Worm (Caenorhabditis elegans) whole organism, L4 larva: Measurements from ENCODE around the gene nas-4.
A peak's percentile ranks its signal among the peaks of the same experiment; 100 is the strongest.

Experiments used
- F49E8.2 ChIP-seq: sonication (generic microtip); optimal IDR thresholded peaks from 2 replicates; lab custom pipeline; 2016; ENCODE audit warnings: missing compliant biosample characterization, mild to moderate bottlenecking, missing genetic modification characterization, borderline replicate concordance
- R02D3.7 ChIP-seq: fragments of 150-350 bp; sonication (generic microtip); optimal IDR thresholded peaks from 3 replicates; lab custom pipeline; 2014; ENCODE audit warnings: missing biosample characterization, missing genetic modification characterization
- T26A8.4 ChIP-seq: fragments of 200-800 bp; sonication (Bioruptor generic); IDR thresholded peaks from 2 replicates; pipeline ENCODE4 v1.3.6; 2022; ENCODE audit warnings: missing genetic modification characterization, missing compliant biosample characterization
- Y105C5A.15 ChIP-seq: fragments of 200-800 bp; sonication (Bioruptor generic); IDR thresholded peaks from 2 replicates; pipeline ENCODE4 v1.3.6; 2022; ENCODE audit warnings: missing genetic modification characterization, missing compliant biosample characterization
- Y48G9A.11 ChIP-seq: fragments of 200-800 bp; sonication (Bioruptor generic); IDR thresholded peaks from 2 replicates; pipeline ENCODE4 v1.3.6; 2022; ENCODE audit warnings: missing genetic modification reagents, missing genetic modification characterization, missing compliant biosample characterization
- Y75B8A.6 ChIP-seq: fragments of 200-800 bp; sonication (Bioruptor generic); IDR thresholded peaks from 2 replicates; pipeline ENCODE4 v1.3.6; 2022; ENCODE audit warnings: missing genetic modification reagents, missing genetic modification characterization, missing compliant biosample characterization
- aha-1 ChIP-seq: fragments of 150-350 bp; peaks from one replicate; lab custom pipeline; 2014; ENCODE audit warnings: missing biosample characterization, missing genetic modification characterization
- aly-2 ChIP-seq: sonication (generic microtip); optimal IDR thresholded peaks from 2 replicates; lab custom pipeline; 2018; ENCODE audit warnings: missing biosample characterization, missing genetic modification characterization
- ama-1 ChIP-seq: fragments of 150-350 bp; optimal IDR thresholded peaks from 2 replicates; lab custom pipeline; 2014; ENCODE audit warnings: inconsistent platforms, mixed read lengths
- arid-1 ChIP-seq: fragments of 200-800 bp; sonication (Bioruptor generic); conservative IDR thresholded peaks from 2 replicates; pipeline ENCODE4 v1.3.6; 2022; ENCODE audit warnings: missing genetic modification reagents, missing genetic modification characterization, missing compliant biosample characterization
- ceh-20 ChIP-seq: fragments of 200-800 bp; sonication (Bioruptor generic); IDR thresholded peaks from 2 replicates; pipeline ENCODE4 v1.3.6; 2022; ENCODE audit warnings: missing genetic modification reagents, missing genetic modification characterization, missing compliant biosample characterization
- ceh-82 ChIP-seq: sonication (generic microtip); optimal IDR thresholded peaks from 2 replicates; lab custom pipeline; 2017; ENCODE audit warnings: missing biosample characterization, missing genetic modification characterization
- ces-1 ChIP-seq: fragments of 150-350 bp; sonication (generic microtip); optimal IDR thresholded peaks from 4 replicates; lab custom pipeline; 2014; ENCODE audit warnings: missing biosample characterization, missing genetic modification reagents, missing genetic modification characterization
- ctbp-1 ChIP-seq: fragments of 200-800 bp; sonication (Bioruptor generic); IDR thresholded peaks from 2 replicates; pipeline ENCODE4 v1.3.6; 2022; ENCODE audit warnings: missing genetic modification reagents, missing genetic modification characterization, missing compliant biosample characterization
- daf-16 ChIP-seq, 3 experiments: sonication (generic microtip); optimal IDR thresholded peaks; 2 replicates each; lab custom pipeline; 2016 to 2017; ENCODE audit warnings: missing genetic modification characterization in 3 of 3, missing genetic modification reagents in 3 of 3, mild to moderate bottlenecking in 2 of 3, missing compliant biosample characterization in 2 of 3, missing biosample characterization in 1 of 3, moderate library complexity in 1 of 3
- daf-8 ChIP-seq: fragments of 200-800 bp; sonication (Bioruptor generic); IDR thresholded peaks from 2 replicates; pipeline ENCODE4 v1.3.6; 2022; ENCODE audit warnings: missing genetic modification characterization, missing compliant biosample characterization
- dmd-8 ChIP-seq: fragments of 200-800 bp; sonication (Bioruptor generic); IDR thresholded peaks from 2 replicates; pipeline ENCODE4 v1.3.6; 2022; ENCODE audit warnings: missing genetic modification characterization, missing compliant biosample characterization
- dmd-9 ChIP-seq: fragments of 200-800 bp; sonication (Bioruptor generic); IDR thresholded peaks from 2 replicates; pipeline ENCODE4 v1.3.6; 2022; ENCODE audit warnings: missing genetic modification reagents, missing genetic modification characterization, missing compliant biosample characterization
- duxl-1 ChIP-seq: sonication (generic microtip); optimal IDR thresholded peaks from 2 replicates; lab custom pipeline; 2016; ENCODE audit warnings: mild to moderate bottlenecking, missing genetic modification characterization, moderate library complexity, missing compliant biosample characterization; ENCODE audit not compliant: poor library complexity
- egl-43 ChIP-seq: fragments of 200-800 bp; sonication (Bioruptor generic); IDR thresholded peaks from 2 replicates; pipeline ENCODE4 v1.3.6; 2022; ENCODE audit warnings: missing genetic modification reagents, missing genetic modification characterization, missing compliant biosample characterization
- fos-1 ChIP-seq: fragments of 150-350 bp; optimal IDR thresholded peaks from 2 replicates; lab custom pipeline; 2014; ENCODE audit warnings: missing biosample characterization, missing genetic modification characterization
- gei-8 ChIP-seq: fragments of 200-800 bp; sonication (Bioruptor generic); optimal IDR thresholded peaks from 2 replicates; lab custom pipeline; 2018; ENCODE audit warnings: mild to moderate bottlenecking, missing genetic modification characterization, missing compliant biosample characterization
- hlh-11 ChIP-seq: fragments of 200-800 bp; sonication (Bioruptor generic); optimal IDR thresholded peaks from 2 replicates; lab custom pipeline; 2018; ENCODE audit warnings: mild to moderate bottlenecking, missing genetic modification characterization, missing compliant biosample characterization
- lim-7 ChIP-seq: fragments of 200-800 bp; sonication (Bioruptor generic); IDR thresholded peaks from 2 replicates; pipeline ENCODE4 v1.3.6; 2022; ENCODE audit warnings: missing genetic modification characterization, missing compliant biosample characterization
- lin-38 ChIP-seq: fragments of 200-800 bp; sonication (Bioruptor generic); IDR thresholded peaks from 2 replicates; pipeline ENCODE4 v1.3.6; 2022; ENCODE audit warnings: missing genetic modification reagents, missing genetic modification characterization, missing compliant biosample characterization
- lsy-2 ChIP-seq, 2 experiments: fragments of 150-350 bp in 1 of 2; sonication (generic microtip) in 1 of 2; optimal IDR thresholded peaks; 2 replicates each; lab custom pipeline; 2014 to 2017; ENCODE audit warnings: missing biosample characterization in 2 of 2, missing genetic modification characterization in 2 of 2
- mdt-29 ChIP-seq: fragments of 200-800 bp; sonication (Bioruptor generic); IDR thresholded peaks from 2 replicates; pipeline ENCODE4 v1.3.6; 2022; ENCODE audit warnings: missing genetic modification reagents, missing genetic modification characterization, missing compliant biosample characterization
- mep-1 ChIP-seq: fragments of 150-350 bp; sonication (generic microtip); optimal IDR thresholded peaks from 3 replicates; lab custom pipeline; 2014; ENCODE audit warnings: missing biosample characterization, missing genetic modification characterization
- mes-2 ChIP-seq: sonication (generic microtip); optimal IDR thresholded peaks from 2 replicates; lab custom pipeline; 2016; ENCODE audit warnings: missing genotype, mild to moderate bottlenecking, missing genetic modification characterization, missing compliant biosample characterization; ENCODE audit not compliant: poor library complexity, severe bottlenecking
- nhr-11 ChIP-seq: fragments of 150-350 bp; optimal IDR thresholded peaks from 2 replicates; lab custom pipeline; 2014; ENCODE audit warnings: missing biosample characterization, missing genetic modification characterization
- nhr-111 ChIP-seq: fragments of 200-800 bp; sonication (Bioruptor generic); optimal IDR thresholded peaks from 2 replicates; lab custom pipeline; 2018; ENCODE audit warnings: mild to moderate bottlenecking, missing genetic modification characterization, missing compliant biosample characterization
- nhr-237 ChIP-seq: sonication (generic microtip); optimal IDR thresholded peaks from 2 replicates; lab custom pipeline; 2017; ENCODE audit warnings: missing biosample characterization, missing genetic modification characterization
- nhr-28 ChIP-seq: fragments of 150-350 bp; optimal IDR thresholded peaks from 2 replicates; lab custom pipeline; 2014; ENCODE audit warnings: missing biosample characterization, missing genetic modification characterization
- nhr-41 ChIP-seq: fragments of 200-800 bp; sonication (Bioruptor generic); IDR thresholded peaks from 2 replicates; pipeline ENCODE4 v1.3.6; 2022; ENCODE audit warnings: missing genetic modification reagents, missing genetic modification characterization, missing compliant biosample characterization
- nhr-48 ChIP-seq: sonication (generic microtip); optimal IDR thresholded peaks from 2 replicates; lab custom pipeline; 2016; ENCODE audit warnings: mild to moderate bottlenecking, missing genetic modification characterization, missing compliant biosample characterization
- nhr-6 ChIP-seq: fragments of 150-350 bp; optimal IDR thresholded peaks from 2 replicates; lab custom pipeline; 2014; ENCODE audit warnings: missing biosample characterization, missing genetic modification characterization
- nhr-77 ChIP-seq: fragments of 150-350 bp; optimal IDR thresholded peaks from 2 replicates; lab custom pipeline; 2014; ENCODE audit warnings: missing biosample characterization, missing genetic modification characterization
- pha-4 ChIP-seq, 2 experiments: fragments of 150-350 bp in 1 of 2; fragments of 200-800 bp in 1 of 2; sonication (Bioruptor generic) in 1 of 2; IDR thresholded peaks in 1 of 2; optimal IDR thresholded peaks in 1 of 2; 2 replicates each; pipeline versions ENCODE4 v1.3.6 to Lab custom; 2014 to 2022; ENCODE audit warnings: missing genetic modification characterization in 2 of 2, missing genetic modification reagents in 2 of 2, missing biosample characterization in 1 of 2, missing compliant biosample characterization in 1 of 2
- php-3 ChIP-seq: fragments of 200-800 bp; sonication (Bioruptor generic); IDR thresholded peaks from 2 replicates; pipeline ENCODE4 v1.3.6; 2022; ENCODE audit warnings: missing genetic modification reagents, missing genetic modification characterization, missing compliant biosample characterization
- saeg-2 ChIP-seq: fragments of 200-800 bp; sonication (Bioruptor generic); IDR thresholded peaks from 2 replicates; pipeline ENCODE4 v1.3.6; 2022; ENCODE audit warnings: missing genetic modification reagents, missing genetic modification characterization, missing compliant biosample characterization
- snpc-1.2 ChIP-seq: fragments of 200-800 bp; sonication (Bioruptor generic); IDR thresholded peaks from 2 replicates; pipeline ENCODE4 v1.3.6; 2022; ENCODE audit warnings: missing genetic modification reagents, missing genetic modification characterization, missing compliant biosample characterization
- snpc-4 ChIP-seq: fragments of 150-350 bp; optimal IDR thresholded peaks from 2 replicates; lab custom pipeline; 2014; ENCODE audit warnings: missing biosample characterization, missing genetic modification characterization
- spr-1 ChIP-seq: sonication (generic microtip); optimal IDR thresholded peaks from 2 replicates; lab custom pipeline; 2016; ENCODE audit warnings: mild to moderate bottlenecking, missing genetic modification characterization, missing compliant biosample characterization
- tra-1 ChIP-seq: fragments of 200-800 bp; sonication (Bioruptor generic); IDR thresholded peaks from 2 replicates; pipeline ENCODE4 v1.3.6; 2022; ENCODE audit warnings: missing genetic modification reagents, missing genetic modification characterization, missing compliant biosample characterization
- vab-7 ChIP-seq: fragments of 200-800 bp; sonication (Bioruptor generic); IDR thresholded peaks from 2 replicates; pipeline ENCODE4 v1.3.6; 2022; ENCODE audit warnings: missing genetic modification reagents, missing genetic modification characterization, missing compliant biosample characterization
- ztf-7 ChIP-seq: fragments of 150-350 bp; optimal IDR thresholded peaks from 2 replicates; lab custom pipeline; 2014; ENCODE audit warnings: missing biosample characterization, missing genetic modification characterization

nas-4 gene

DNA sequence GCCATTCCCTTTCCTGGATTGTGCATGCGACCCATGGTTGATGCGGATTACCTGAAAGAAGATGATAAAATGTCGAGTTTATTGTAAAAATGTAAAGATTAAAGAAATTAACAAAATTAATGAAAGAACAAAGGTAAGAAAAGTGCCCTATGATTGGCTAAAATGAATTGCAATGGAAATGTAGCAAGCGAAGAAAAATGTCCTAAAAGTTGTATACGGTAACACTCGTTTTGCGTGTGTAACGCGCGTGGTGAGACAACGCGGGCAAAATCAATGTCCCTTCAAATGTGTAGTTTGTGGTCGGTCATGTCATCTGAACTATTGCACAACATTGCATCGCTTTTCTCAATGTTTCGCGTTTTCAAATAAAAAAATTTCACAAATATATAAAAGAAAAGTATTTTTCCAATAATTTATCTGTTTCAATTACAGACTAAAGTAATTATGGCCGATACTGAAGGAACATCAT, 40.5 kb downstream of the nas-4 start, which contains the start of the genes rps-13 and nfx-1 (continued):
- TF ChIP-seq nhr-77 (tag; lab: Kevin White, UChicago) (peak; percentile 91), nhr-11 (peak; percentile 80), ztf-7 (tag; lab: Kevin White, UChicago) (peak; percentile 76)

DNA sequence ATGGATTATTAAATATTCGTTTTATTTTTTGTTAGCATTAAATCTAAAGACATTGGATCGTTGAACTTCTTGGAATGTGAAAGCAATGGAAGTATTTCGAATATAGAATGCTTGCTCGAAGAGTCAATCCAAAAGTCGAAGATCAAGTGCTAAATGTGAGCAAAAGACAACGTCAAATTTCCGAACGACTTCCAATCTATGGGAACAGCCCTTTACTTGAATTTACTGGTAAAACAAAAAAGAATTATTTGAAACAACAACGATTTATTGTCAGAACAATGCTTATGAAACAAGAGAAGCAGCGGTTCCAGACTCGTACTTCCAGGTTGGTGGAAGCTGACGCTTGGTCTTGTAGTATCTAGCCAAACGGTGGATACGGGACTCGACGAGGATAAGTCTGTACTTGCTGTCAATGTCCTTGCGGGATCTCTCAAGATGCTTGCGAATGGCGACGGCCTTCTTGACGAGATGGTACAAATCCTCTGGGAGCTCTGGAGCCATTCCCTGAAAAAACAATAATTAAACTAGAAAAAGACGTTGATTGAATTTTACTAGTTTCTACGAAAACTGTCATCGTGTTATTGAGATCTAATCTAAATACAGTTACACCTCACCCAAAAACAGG, 41.5 kb downstream of the nas-4 start:
- TF ChIP-seq ceh-20, result 0 out of 2 replicates have a peak, but pooled peaks have one; percentile 24
- TF ChIP-seq nhr-48 (tag; lab: Kevin White, UChicago), result no peak
- TF ChIP-seq daf-16 (GFP tag; optimal IDR thresholded peaks at IDR 0.05; lab: Kevin White, UChicago), result no peak
- TF ChIP-seq daf-16 (tag; optimal IDR thresholded peaks at IDR 0.05; lab: Kevin White, UChicago), result peak; percentile 16
- TF ChIP-seq mep-1 (tag; lab: Kevin White, UChicago), result peak; percentile 33
- no peak for TF ChIP-seq snpc-4
- 0 out of 2 replicates have a peak, but pooled peaks have one; percentile 12 for TF ChIP-seq vab-7 (GFP tag; lab: Robert Waterston, UW)
- TF ChIP-seq pha-4 (GFP tag; IDR thresholded peaks at IDR 0.05; lab: Robert Waterston, UW), result peak; percentile 48; the same call in 1 of the 2 replicates
- no peak for TF ChIP-seq pha-4 (tag; optimal IDR thresholded peaks at IDR 0.05; lab: Kevin White, UChicago)
- peak; percentile 3; the same call in 1 of the 2 replicates for TF ChIP-seq lim-7
- no peak for TF ChIP-seq nhr-41 (GFP tag; lab: Robert Waterston, UW)
- TF ChIP-seq nhr-6 (tag; lab: Kevin White, UChicago), result no peak
- TF ChIP-seq saeg-2 (GFP tag; lab: Robert Waterston, UW), result no peak
- peak; percentile 51; the same call in 1 of the 2 replicates for TF ChIP-seq tra-1 (GFP tag; lab: Robert Waterston, UW)
- peak; percentile 94 for TF ChIP-seq F49E8.2 (tag; lab: Kevin White, UChicago)
- TF ChIP-seq egl-43 (GFP tag; lab: Robert Waterston, UW), result 0 out of 2 replicates have a peak, but pooled peaks have one; percentile 56
- no peak for TF ChIP-seq dmd-9
- peak; percentile 61; the same call in 1 of the 2 replicates for TF ChIP-seq Y105C5A.15 (GFP tag; lab: Robert Waterston, UW)
- TF ChIP-seq nhr-237 (tag; lab: Kevin White, UChicago), result no peak
- TF ChIP-seq T26A8.4 (GFP tag; lab: Robert Waterston, UW), result peak; percentile 48; the same call in 1 of the 2 replicates
- peak; percentile 46; the same call in 1 of the 2 replicates for TF ChIP-seq php-3 (GFP tag; lab: Robert Waterston, UW)
- peak; percentile 7 for TF ChIP-seq nhr-111 (GFP tag; lab: Kevin White, UChicago)
- no peak for TF ChIP-seq daf-8 (GFP tag; lab: Robert Waterston, UW)
- no peak for TF ChIP-seq nhr-28
- peak; percentile 36 for TF ChIP-seq snpc-1.2
- TF ChIP-seq spr-1 (tag; lab: Kevin White, UChicago), result peak; percentile 13
- TF ChIP-seq lin-38, result peak; percentile 71
- no peak for TF ChIP-seq hlh-11 (tag; lab: Kevin White, UChicago)
- peak; percentile 44; the same call in 1 of the 2 replicates for TF ChIP-seq mdt-29
- TF ChIP-seq gei-8 (GFP tag; lab: Kevin White, UChicago), result peak; percentile 23
- TF ChIP-seq ceh-82, result no peak
- peak; percentile 81 for TF ChIP-seq Y48G9A.11 (GFP tag; lab: Robert Waterston, UW)
- TF ChIP-seq aha-1 (tag; lab: Kevin White, UChicago), result peak; percentile 5
- peak; percentile 21 for TF ChIP-seq fos-1 (tag; lab: Kevin White, UChicago)
- peak in 1 of 2 experiments; percentile 7 for TF ChIP-seq lsy-2 (tag; optimal IDR thresholded peaks at IDR 0.05; lab: Kevin White, UChicago)
- 0 out of 2 replicates have a peak, but pooled peaks have one; percentile 6 for TF ChIP-seq dmd-8 (GFP tag; lab: Robert Waterston, UW)
- TF ChIP-seq mes-2, result peak; percentile 28
- peak; percentile 44; the same call in 1 of the 2 replicates for TF ChIP-seq arid-1
- no peak for TF ChIP-seq aly-2
- no peak for TF ChIP-seq ces-1 (GFP tag; lab: Kevin White, UChicago)
- TF ChIP-seq R02D3.7 (tag; lab: Kevin White, UChicago), result no peak
- TF ChIP-seq duxl-1 (tag; lab: Kevin White, UChicago), result peak; percentile 67
- peak; percentile 55 for TF ChIP-seq ama-1
- peak; percentile 59; the same call in 1 of the 2 replicates for TF ChIP-seq ctbp-1
- TF ChIP-seq Y75B8A.6, result 0 out of 2 replicates have a peak, but pooled peaks have one; percentile 6
- TF ChIP-seq nhr-77 (tag; lab: Kevin White, UChicago), result no peak
